Worm (Caenorhabditis elegans) whole organism, early embryonic: ENCODE measurements around the gene gpx-2.

Experiments
- ceh-13 ChIP-seq: fragments of 200-800 bp; sonication (Bioruptor generic); optimal IDR thresholded peaks from 2 replicates; lab custom pipeline; 2018; ENCODE audit warnings: mild to moderate bottlenecking, missing genetic modification characterization, missing compliant biosample characterization
- hmbx-1 ChIP-seq: sonication (generic microtip); optimal IDR thresholded peaks from 2 replicates; lab custom pipeline; 2016; ENCODE audit warnings: mild to moderate bottlenecking, missing genetic modification characterization, missing compliant biosample characterization
- hnd-1 ChIP-seq: sonication (generic microtip); optimal IDR thresholded peaks from 2 replicates; lab custom pipeline; 2016; ENCODE audit warnings: missing genetic modification characterization, missing compliant biosample characterization
- scrt-1 ChIP-seq: fragments of 200-800 bp; sonication (Bioruptor generic); IDR thresholded peaks from 2 replicates; pipeline ENCODE4 v1.3.6; 2022; ENCODE audit warnings: missing genetic modification characterization, missing compliant biosample characterization

DNA sequence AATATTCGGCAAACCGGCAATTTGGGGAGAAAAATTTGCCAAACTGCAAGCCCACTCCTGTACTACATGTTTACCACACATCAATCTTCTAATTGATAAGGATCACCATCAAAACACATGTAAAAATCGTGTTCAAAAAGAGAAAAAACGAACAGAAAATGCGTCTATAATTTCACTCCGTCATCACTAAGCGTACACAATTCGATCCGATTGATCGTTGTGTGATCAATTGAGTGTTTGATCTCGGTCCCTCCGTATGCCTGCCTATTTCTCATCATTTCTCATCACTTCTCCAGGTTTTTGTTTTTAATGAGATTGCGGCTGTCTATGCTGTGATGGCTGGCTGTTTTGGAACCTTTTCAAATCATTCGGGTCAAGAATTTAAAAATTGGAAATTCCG, 41.2 kb upstream of the gpx-2 start:
- TF ChIP-seq scrt-1 (GFP tag; lab: Robert Waterston, UW), result no peak
- TF ChIP-seq ceh-13, result no peak
- TF ChIP-seq hnd-1 (tag; lab: Kevin White, UChicago), result no peak
- no peak for TF ChIP-seq hmbx-1 (tag; lab: Kevin White, UChicago)
